Worm (Caenorhabditis elegans) whole organism, L3 larva: ENCODE data around the gene Y9C9A.13.

Experiments used
- nhr-28 ChIP-seq: fragments of 150-350 bp; optimal IDR thresholded peaks from 2 replicates; lab custom pipeline; 2014; ENCODE audit warnings: missing biosample characterization, missing genetic modification characterization
- ztf-11 ChIP-seq: fragments of 150-350 bp; optimal IDR thresholded peaks from 2 replicates; lab custom pipeline; 2014; ENCODE audit warnings: missing biosample characterization, missing genetic modification characterization

DNA sequence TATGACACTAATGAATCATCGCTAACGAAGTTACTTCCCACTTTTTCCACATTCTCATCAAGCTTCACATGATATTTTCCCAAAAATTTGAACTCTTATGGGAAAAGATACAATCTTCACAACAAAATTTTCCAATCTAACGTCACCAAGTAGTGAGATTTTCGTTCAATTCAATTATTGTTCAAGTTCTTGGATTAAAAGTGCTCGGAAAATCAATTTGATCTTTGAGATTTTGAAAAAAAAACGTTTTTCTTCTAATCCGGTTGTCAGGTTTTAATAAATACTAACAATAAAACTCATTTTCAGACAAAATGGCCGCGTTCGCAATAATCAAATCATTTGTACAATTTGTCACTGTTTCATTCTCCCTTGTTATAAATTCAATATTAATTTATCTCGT, 35.2 kb downstream of the Y9C9A.13 start, which contains the start of gene str-153:
- no peak for TF ChIP-seq nhr-28 (tag; lab: Kevin White, UChicago)
- no peak for TF ChIP-seq ztf-11
